Worm (Caenorhabditis elegans): ENCODE measurements around the gene C16C10.2.

DNA sequence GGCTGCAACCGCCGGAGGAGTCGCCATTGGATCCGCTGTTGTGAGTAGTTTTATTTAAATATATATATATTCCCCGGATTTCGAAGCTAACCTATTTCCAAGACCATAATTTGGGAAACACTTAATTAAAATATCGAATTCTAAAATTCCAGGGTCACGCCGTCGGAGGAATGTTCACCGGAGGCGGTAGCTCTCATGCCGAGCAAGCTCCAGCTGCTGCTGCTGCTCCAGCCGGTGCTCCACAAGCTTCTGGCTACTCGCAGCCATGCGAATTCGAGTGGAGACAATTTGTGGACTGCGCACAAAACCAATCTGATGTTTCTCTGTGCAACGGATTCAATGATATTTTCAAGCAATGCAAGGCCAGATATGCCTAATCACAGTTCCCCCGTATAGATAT, 26.2 kb downstream of the C16C10.2 start:
- TF ChIP-seq ZK546.5 (tag; optimal IDR thresholded peaks at IDR 0.05) (no peak), elt-1 (tag; optimal IDR thresholded peaks at IDR 0.05) (no peak), unc-62 (GFP tag; optimal IDR thresholded peaks at IDR 0.05) (no peak), lsy-2 (tag; optimal IDR thresholded peaks at IDR 0.05) (no peak), mab-5 (tag; optimal IDR thresholded peaks at IDR 0.05) (no peak)

All from whole organism, L2 larva.